Worm (Caenorhabditis elegans) whole organism, L2 larva: Measurements from ENCODE around the gene F42A10.7.

Experiments used
- C34F6.9 ChIP-seq: fragments of 150-350 bp; optimal IDR thresholded peaks from 2 replicates; lab custom pipeline; 2014; ENCODE audit warnings: missing biosample characterization, missing genetic modification characterization
- F13H6.1 ChIP-seq: sonication (generic microtip); optimal IDR thresholded peaks from 2 replicates; lab custom pipeline; 2016; ENCODE audit warnings: missing genetic modification characterization, missing compliant biosample characterization
- R02D3.7 ChIP-seq: fragments of 150-350 bp; optimal IDR thresholded peaks from 2 replicates; lab custom pipeline; 2014; ENCODE audit warnings: missing biosample characterization, missing genetic modification characterization
- Y55F3AM.14 ChIP-seq: fragments of 200-800 bp; sonication (Bioruptor generic); optimal IDR thresholded peaks from 2 replicates; lab custom pipeline; 2018; ENCODE audit warnings: mild to moderate bottlenecking, missing genetic modification characterization, missing compliant biosample characterization
- alr-1 ChIP-seq: fragments of 150-350 bp; optimal IDR thresholded peaks from 2 replicates; lab custom pipeline; 2014; ENCODE audit warnings: missing biosample characterization, missing genetic modification characterization
- aly-2 ChIP-seq: fragments of 150-350 bp; optimal IDR thresholded peaks from 2 replicates; lab custom pipeline; 2014; ENCODE audit warnings: missing biosample characterization, missing genetic modification characterization
- ama-1 ChIP-seq: fragments of 150-350 bp; optimal IDR thresholded peaks from 2 replicates; lab custom pipeline; 2018; ENCODE audit warnings: inconsistent platforms
- blmp-1 ChIP-seq: sonication (generic microtip); optimal IDR thresholded peaks from 2 replicates; lab custom pipeline; 2017; ENCODE audit warnings: missing genetic modification characterization, mild to moderate bottlenecking, missing compliant biosample characterization, antibody characterized with exemption, moderate library complexity; ENCODE audit not compliant: insufficient read depth
- ceh-16 ChIP-seq: fragments of 150-350 bp; optimal IDR thresholded peaks from 2 replicates; lab custom pipeline; 2014; ENCODE audit warnings: missing biosample characterization, missing genetic modification characterization
- ceh-82 ChIP-seq: fragments of 150-350 bp; optimal IDR thresholded peaks from 2 replicates; lab custom pipeline; 2014; ENCODE audit warnings: missing biosample characterization, missing genetic modification characterization
- crh-2 ChIP-seq: sonication (generic microtip); optimal IDR thresholded peaks from 2 replicates; lab custom pipeline; 2017; ENCODE audit warnings: missing biosample characterization, missing genetic modification characterization
- dmd-4 ChIP-seq: sonication (generic microtip); optimal IDR thresholded peaks from 2 replicates; lab custom pipeline; 2017; ENCODE audit warnings: missing biosample characterization, missing genetic modification characterization
- egl-27 ChIP-seq: sonication (generic microtip); optimal IDR thresholded peaks from 3 replicates; lab custom pipeline; 2017; ENCODE audit warnings: missing biosample characterization, missing genetic modification reagents, missing genetic modification characterization
- elt-1 ChIP-seq: fragments of 150-350 bp; optimal IDR thresholded peaks from 2 replicates; lab custom pipeline; 2014; ENCODE audit warnings: missing biosample characterization, missing genetic modification characterization
- gmeb-1 ChIP-seq: fragments of 150-350 bp; optimal IDR thresholded peaks from 2 replicates; lab custom pipeline; 2014; ENCODE audit warnings: missing biosample characterization, missing genetic modification characterization
- lin-13 ChIP-seq: fragments of 150-350 bp; optimal IDR thresholded peaks from 2 replicates; lab custom pipeline; 2014; ENCODE audit warnings: missing biosample characterization, missing genetic modification reagents, missing genetic modification characterization
- lsy-2 ChIP-seq, 2 experiments: fragments of 150-350 bp in 1 of 2; sonication (generic microtip) in 1 of 2; optimal IDR thresholded peaks; 2 replicates each; lab custom pipeline; 2014 to 2017; ENCODE audit warnings: missing biosample characterization in 2 of 2, missing genetic modification characterization in 2 of 2
- mab-5 ChIP-seq: fragments of 150-350 bp; optimal IDR thresholded peaks from 2 replicates; lab custom pipeline; 2014; ENCODE audit warnings: missing biosample characterization, missing genetic modification characterization
- mbf-1 ChIP-seq: sonication (generic microtip); optimal IDR thresholded peaks from 2 replicates; lab custom pipeline; 2017; ENCODE audit warnings: missing biosample characterization, missing genetic modification characterization
- mdl-1 ChIP-seq, 2 experiments: fragments of 150-350 bp in 1 of 2; sonication (generic microtip) in 1 of 2; optimal IDR thresholded peaks; 2 replicates each; lab custom pipeline; 2017; ENCODE audit warnings: missing biosample characterization in 2 of 2, missing genetic modification characterization in 2 of 2
- nhr-11 ChIP-seq: fragments of 150-350 bp; optimal IDR thresholded peaks from 2 replicates; lab custom pipeline; 2014; ENCODE audit warnings: missing biosample characterization, missing genetic modification characterization
- nhr-12 ChIP-seq: fragments of 150-350 bp; optimal IDR thresholded peaks from 2 replicates; lab custom pipeline; 2014; ENCODE audit warnings: missing biosample characterization, missing genetic modification characterization
- nhr-129 ChIP-seq: fragments of 150-350 bp; optimal IDR thresholded peaks from 2 replicates; lab custom pipeline; 2014; ENCODE audit warnings: missing biosample characterization, missing genetic modification characterization
- nhr-21 ChIP-seq: fragments of 150-350 bp; optimal IDR thresholded peaks from 2 replicates; lab custom pipeline; 2014; ENCODE audit warnings: missing biosample characterization, missing genetic modification characterization
- nhr-23 ChIP-seq: fragments of 150-350 bp; optimal IDR thresholded peaks from 2 replicates; lab custom pipeline; 2014; ENCODE audit warnings: missing biosample characterization, missing genetic modification reagents, missing genetic modification characterization
- nhr-6 ChIP-seq: fragments of 150-350 bp; optimal IDR thresholded peaks from 2 replicates; lab custom pipeline; 2014; ENCODE audit warnings: missing biosample characterization, missing genetic modification characterization
- peb-1 ChIP-seq: fragments of 150-350 bp; optimal IDR thresholded peaks from 2 replicates; lab custom pipeline; 2014; ENCODE audit warnings: missing biosample characterization, missing genetic modification characterization
- sem-4 ChIP-seq: fragments of 150-350 bp; optimal IDR thresholded peaks from 2 replicates; lab custom pipeline; 2014; ENCODE audit warnings: missing biosample characterization, missing genetic modification reagents, missing genetic modification characterization
- sma-3 ChIP-seq: sonication (generic microtip); optimal IDR thresholded peaks from 2 replicates; lab custom pipeline; 2016; ENCODE audit warnings: missing genetic modification reagents, missing genetic modification characterization, missing compliant biosample characterization
- sma-9 ChIP-seq, 2 experiments: fragments of 150-350 bp in 1 of 2; sonication (generic microtip) in 1 of 2; optimal IDR thresholded peaks; 2 replicates each; lab custom pipeline; 2014 to 2016; ENCODE audit warnings: missing genetic modification characterization in 2 of 2, mild to moderate bottlenecking in 1 of 2, missing biosample characterization in 1 of 2, missing compliant biosample characterization in 1 of 2, missing genetic modification reagents in 1 of 2, moderate library complexity in 1 of 2
- snpc-4 ChIP-seq: fragments of 150-350 bp; optimal IDR thresholded peaks from 2 replicates; lab custom pipeline; 2014; ENCODE audit warnings: missing biosample characterization, missing genetic modification characterization
- unc-39 ChIP-seq: fragments of 150-350 bp; optimal IDR thresholded peaks from 2 replicates; lab custom pipeline; 2014; ENCODE audit warnings: missing biosample characterization, missing genetic modification characterization
- unc-55 ChIP-seq: fragments of 150-350 bp; sonication (generic microtip); optimal IDR thresholded peaks from 3 replicates; lab custom pipeline; 2014; ENCODE audit warnings: missing biosample characterization, missing genetic modification reagents, missing genetic modification characterization
- zag-1 ChIP-seq: fragments of 150-350 bp; optimal IDR thresholded peaks from 2 replicates; lab custom pipeline; 2014; ENCODE audit warnings: missing biosample characterization, missing genetic modification characterization
- ztf-1 ChIP-seq: fragments of 200-800 bp; sonication (Bioruptor generic); conservative IDR thresholded peaks from 2 replicates; pipeline ENCODE4 v1.3.6; 2022; ENCODE audit warnings: missing genetic modification characterization, missing compliant biosample characterization
- ztf-11 ChIP-seq: sonication (generic microtip); optimal IDR thresholded peaks from 2 replicates; lab custom pipeline; 2017; ENCODE audit warnings: missing biosample characterization, missing genetic modification characterization
- ztf-4 ChIP-seq: fragments of 150-350 bp; optimal IDR thresholded peaks from 2 replicates; lab custom pipeline; 2014; ENCODE audit warnings: missing biosample characterization, missing genetic modification characterization

F42A10.7 gene

ce11 chrIII:6144390-6144962 is 34.0 kb downstream of the F42A10.7 start:
- TF ChIP-seq sma-3 (peak; percentile 0), C34F6.9 (tag; lab: Kevin White, UChicago) (no peak), crh-2 (no peak), mdl-1 (tag; optimal IDR thresholded peaks at IDR 0.05; lab: Kevin White, UChicago) (peak in 1 of 2 experiments; percentile 59), blmp-1 (tag; lab: Kevin White, UChicago) (peak; percentile 13), Y55F3AM.14 (no peak), nhr-6 (tag; lab: Kevin White, UChicago) (no peak), lsy-2 (tag; optimal IDR thresholded peaks at IDR 0.05; lab: Kevin White, UChicago) (peak in 1 of 2 experiments; percentile 33), gmeb-1 (tag; lab: Kevin White, UChicago) (peak; percentile 10), nhr-129 (tag; lab: Kevin White, UChicago) (peak; percentile 97), ceh-16 (tag; lab: Kevin White, UChicago) (no peak), nhr-21 (tag; lab: Kevin White, UChicago) (peak; percentile 35), sma-9 (GFP tag; optimal IDR thresholded peaks at IDR 0.05; lab: Kevin White, UChicago) (peak; percentile 24), sma-9 (tag; optimal IDR thresholded peaks at IDR 0.05; lab: Kevin White, UChicago) (no peak)
- TF ChIP-seq, all 48 proteins: peak for 8

ce11 chrIII:6141532-6141931 is 37.0 kb downstream of the F42A10.7 start:
- no peak for TF ChIP-seq peb-1 (tag; lab: Kevin White, UChicago)
- TF ChIP-seq nhr-23 (tag; lab: Kevin White, UChicago): no peak
- peak in 1 of 2 experiments; percentile 46 for TF ChIP-seq lsy-2 (tag; optimal IDR thresholded peaks at IDR 0.05; lab: Kevin White, UChicago)
- TF ChIP-seq nhr-11 (tag; lab: Kevin White, UChicago): no peak
- TF ChIP-seq unc-39 (tag; lab: Kevin White, UChicago): no peak
- no peak for TF ChIP-seq mdl-1 (tag; optimal IDR thresholded peaks at IDR 0.05; lab: Kevin White, UChicago)
- TF ChIP-seq nhr-129 (tag; lab: Kevin White, UChicago): peak; percentile 20
- TF ChIP-seq dmd-4 (tag; lab: Kevin White, UChicago): no peak
- no peak for TF ChIP-seq mab-5 (tag; lab: Kevin White, UChicago)
- peak; percentile 54 for TF ChIP-seq C34F6.9 (tag; lab: Kevin White, UChicago)
- no peak for TF ChIP-seq ceh-82 (tag; lab: Kevin White, UChicago)
- no peak for TF ChIP-seq ceh-16 (tag; lab: Kevin White, UChicago)
- TF ChIP-seq sma-9 (GFP tag; optimal IDR thresholded peaks at IDR 0.05; lab: Kevin White, UChicago): no peak
- TF ChIP-seq sma-9 (tag; optimal IDR thresholded peaks at IDR 0.05; lab: Kevin White, UChicago): no peak
- no peak for TF ChIP-seq elt-1
- TF ChIP-seq zag-1: no peak
- no peak for TF ChIP-seq ztf-11 (tag; lab: Kevin White, UChicago)
- TF ChIP-seq sma-3: no peak
- no peak for TF ChIP-seq mbf-1
- no peak for TF ChIP-seq egl-27 (tag; lab: Kevin White, UChicago)
- peak; percentile 34 for TF ChIP-seq crh-2
- no peak for TF ChIP-seq alr-1
- TF ChIP-seq snpc-4: no peak

ce11 chrIII:6140818-6141217 is 37.7 kb downstream of the F42A10.7 start:
- TF ChIP-seq aly-2 (no peak), snpc-4 (no peak), ztf-4 (tag; lab: Kevin White, UChicago) (no peak), egl-27 (tag; lab: Kevin White, UChicago) (no peak), nhr-23 (tag; lab: Kevin White, UChicago) (no peak), dmd-4 (tag; lab: Kevin White, UChicago) (no peak), zag-1 (no peak), lin-13 (GFP tag; lab: Kevin White, UChicago) (no peak), nhr-6 (tag; lab: Kevin White, UChicago) (no peak), ceh-16 (tag; lab: Kevin White, UChicago) (no peak), ztf-1 (GFP tag; lab: Robert Waterston, UW) (no peak), sma-9 (GFP tag; optimal IDR thresholded peaks at IDR 0.05; lab: Kevin White, UChicago) (no peak), sma-9 (tag; optimal IDR thresholded peaks at IDR 0.05; lab: Kevin White, UChicago) (no peak), ceh-82 (tag; lab: Kevin White, UChicago) (no peak), alr-1 (no peak), unc-55 (GFP tag; lab: Kevin White, UChicago) (no peak), nhr-12 (no peak), F13H6.1 (tag; lab: Kevin White, UChicago) (no peak), ama-1 (no peak), R02D3.7 (tag; lab: Kevin White, UChicago) (no peak), sem-4 (no peak)
